Fruit fly (Drosophila melanogaster): Measurements from ENCODE around the gene Dbct.

Dbct gene

dm6 chrX:15085777-15086510, at the start of gene Dbct, which contains the start of gene CG15027:
Gene Dbct (plus strand): TSS chrX:15086125.
Gene CG15027 (minus strand): TSS chrX:15085827.
- TF ChIP-seq usp (GFP tag; optimal IDR thresholded peaks at IDR 0.05), result no peak
- no peak for TF ChIP-seq CG8478 (optimal IDR thresholded peaks at IDR 0.05)
- no peak for TF ChIP-seq EcR (GFP tag; optimal IDR thresholded peaks at IDR 0.05)
- TF ChIP-seq Dll (optimal IDR thresholded peaks at IDR 0.05), result no peak
- TF ChIP-seq psq (optimal IDR thresholded peaks at IDR 0.05), result no peak
- no peak for TF ChIP-seq pan (optimal IDR thresholded peaks at IDR 0.05)

dm6 chrX:15042499-15042898, 43.4 kb upstream of the Dbct start:
- no peak for TF ChIP-seq psq (optimal IDR thresholded peaks at IDR 0.05)
- TF ChIP-seq pan (optimal IDR thresholded peaks at IDR 0.05), result no peak
- no peak for TF ChIP-seq EcR (GFP tag; optimal IDR thresholded peaks at IDR 0.05)
- no peak for TF ChIP-seq CG8478 (optimal IDR thresholded peaks at IDR 0.05)
- no peak for TF ChIP-seq usp (GFP tag; optimal IDR thresholded peaks at IDR 0.05)
- TF ChIP-seq Dll (optimal IDR thresholded peaks at IDR 0.05), result no peak

dm6 chrX:15043013-15043699, 42.8 kb upstream of the Dbct start:
- TF ChIP-seq Dll (optimal IDR thresholded peaks at IDR 0.05) (no peak), psq (optimal IDR thresholded peaks at IDR 0.05) (no peak), EcR (GFP tag; optimal IDR thresholded peaks at IDR 0.05) (no peak), pan (optimal IDR thresholded peaks at IDR 0.05) (no peak)

dm6 chrX:15043700-15044225, 42.2 kb upstream of the Dbct start, which contains the start of gene CG5541:
Gene CG5541 (plus strand): TSS chrX:15044123.
- no peak for TF ChIP-seq usp (GFP tag; optimal IDR thresholded peaks at IDR 0.05)
- TF ChIP-seq pan (optimal IDR thresholded peaks at IDR 0.05), result no peak
- no peak for TF ChIP-seq CG8478 (optimal IDR thresholded peaks at IDR 0.05)
- no peak for TF ChIP-seq psq (optimal IDR thresholded peaks at IDR 0.05)
- TF ChIP-seq EcR (GFP tag; optimal IDR thresholded peaks at IDR 0.05), result no peak
- TF ChIP-seq Dll (optimal IDR thresholded peaks at IDR 0.05), result no peak

DNA sequence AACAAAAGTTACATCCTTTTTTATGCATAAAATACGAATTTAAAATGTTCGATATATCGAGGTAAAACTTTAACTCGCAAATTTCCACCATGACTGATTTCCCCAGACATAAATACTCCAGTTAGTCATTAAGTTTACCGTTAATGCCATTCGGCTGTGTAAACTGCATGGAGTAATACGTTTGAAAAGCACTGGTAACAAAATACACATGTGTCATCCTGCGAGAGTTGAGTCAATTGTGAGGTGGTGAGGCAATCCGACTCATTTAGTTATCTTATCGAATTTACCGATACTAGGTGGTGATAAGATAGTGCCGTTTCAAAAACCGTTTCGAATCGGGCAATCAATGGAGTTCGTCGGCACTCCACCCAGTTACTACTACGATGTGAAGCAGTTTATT, 40.3 kb upstream of the Dbct start:
- TF ChIP-seq EcR (GFP tag; optimal IDR thresholded peaks at IDR 0.05) (no peak), CG8478 (optimal IDR thresholded peaks at IDR 0.05) (no peak), pan (optimal IDR thresholded peaks at IDR 0.05) (no peak), psq (optimal IDR thresholded peaks at IDR 0.05) (no peak), Dll (optimal IDR thresholded peaks at IDR 0.05) (no peak), usp (GFP tag; optimal IDR thresholded peaks at IDR 0.05) (no peak)

DNA sequence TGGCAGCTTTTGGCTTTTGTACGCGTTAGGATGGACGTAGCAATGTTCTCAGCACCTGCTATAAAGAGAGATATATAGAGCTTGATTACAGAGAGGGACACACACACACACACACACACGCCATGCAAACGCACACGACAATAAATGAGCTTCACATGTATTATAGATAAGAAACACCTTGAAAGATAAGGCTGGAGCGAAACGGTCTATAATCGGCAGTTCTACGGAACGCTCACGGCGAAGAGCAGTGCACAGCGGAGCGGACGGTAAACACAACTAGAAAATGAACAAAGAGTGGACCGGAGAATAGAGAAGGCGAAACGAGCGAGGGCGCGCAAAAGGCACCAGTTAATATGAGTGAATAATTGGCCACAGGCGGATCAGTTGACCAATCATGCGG, 37.2 kb upstream of the Dbct start:
- no peak for TF ChIP-seq psq (optimal IDR thresholded peaks at IDR 0.05)
- TF ChIP-seq usp (GFP tag; optimal IDR thresholded peaks at IDR 0.05), result no peak
- no peak for TF ChIP-seq CG8478 (optimal IDR thresholded peaks at IDR 0.05)
- no peak for TF ChIP-seq Dll (optimal IDR thresholded peaks at IDR 0.05)
- TF ChIP-seq EcR (GFP tag; optimal IDR thresholded peaks at IDR 0.05), result no peak
- TF ChIP-seq pan (optimal IDR thresholded peaks at IDR 0.05), result no peak

- TF ChIP-seq usp (GFP tag; optimal IDR thresholded peaks at IDR 0.05) (no peak), Dll (optimal IDR thresholded peaks at IDR 0.05) (no peak), CG8478 (optimal IDR thresholded peaks at IDR 0.05) (no peak), pan (optimal IDR thresholded peaks at IDR 0.05) (no peak), EcR (GFP tag; optimal IDR thresholded peaks at IDR 0.05) (no peak)
Observed at dm6 chrX:15062619-15063018, 23.3 kb upstream of the Dbct start.

DNA sequence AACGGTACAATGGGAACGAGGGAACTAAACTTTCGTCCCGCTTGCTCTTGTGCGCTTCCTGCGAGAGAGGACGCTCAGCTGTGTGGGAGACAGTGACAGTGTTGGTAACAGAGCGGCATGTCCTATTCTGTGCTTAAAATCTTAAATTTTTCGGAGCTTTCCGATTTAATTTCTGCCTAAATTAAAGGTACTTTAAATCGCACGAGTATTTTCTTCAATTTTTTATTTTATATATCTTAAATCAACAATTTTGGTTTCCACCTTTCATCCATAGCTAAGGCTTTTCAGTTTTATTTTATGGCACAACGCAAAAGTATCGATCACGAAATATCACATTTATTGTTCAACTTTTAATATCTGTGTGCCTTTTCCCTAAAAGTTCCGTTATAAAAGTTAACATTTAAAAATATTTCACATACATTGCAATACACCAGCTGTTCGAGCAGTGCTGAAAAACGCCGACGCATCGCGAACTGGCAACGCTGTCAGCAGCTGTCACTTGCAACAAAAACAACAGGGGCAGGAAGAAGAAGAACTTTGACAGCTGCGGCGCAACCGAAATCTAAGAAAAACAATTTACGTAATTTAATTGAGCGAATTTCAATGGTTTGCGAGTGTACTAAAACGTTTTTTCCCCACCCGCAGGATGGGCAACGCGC, 22.4 kb upstream of the Dbct start, which contains the start of the genes hiw and ND-B18:
Gene hiw, minus strand, starts transcription at position 26 of the 659 bp plus-strand sequence.
Gene ND-B18, plus strand, starts transcription at position 330 of the 659 bp plus-strand sequence.
- TF ChIP-seq CG8478 (optimal IDR thresholded peaks at IDR 0.05), result no peak
- TF ChIP-seq pan (optimal IDR thresholded peaks at IDR 0.05), result no peak
- no peak for TF ChIP-seq usp (GFP tag; optimal IDR thresholded peaks at IDR 0.05)
- no peak for TF ChIP-seq Dll (optimal IDR thresholded peaks at IDR 0.05)
- TF ChIP-seq psq (optimal IDR thresholded peaks at IDR 0.05), result no peak
- no peak for TF ChIP-seq EcR (GFP tag; optimal IDR thresholded peaks at IDR 0.05)

dm6 chrX:15066374-15067057, 19.4 kb upstream of the Dbct start, which contains the start of the genes opm and dob:
Gene opm (minus strand): TSS chrX:15066432.
Gene dob (plus strand): TSS chrX:15067007.
- no peak for TF ChIP-seq pan (optimal IDR thresholded peaks at IDR 0.05)
- no peak for TF ChIP-seq Dll (optimal IDR thresholded peaks at IDR 0.05)
- TF ChIP-seq EcR (GFP tag; optimal IDR thresholded peaks at IDR 0.05), result no peak
- TF ChIP-seq usp (GFP tag; optimal IDR thresholded peaks at IDR 0.05), result no peak
- TF ChIP-seq CG8478 (optimal IDR thresholded peaks at IDR 0.05), result no peak
- no peak for TF ChIP-seq psq (optimal IDR thresholded peaks at IDR 0.05)

DNA sequence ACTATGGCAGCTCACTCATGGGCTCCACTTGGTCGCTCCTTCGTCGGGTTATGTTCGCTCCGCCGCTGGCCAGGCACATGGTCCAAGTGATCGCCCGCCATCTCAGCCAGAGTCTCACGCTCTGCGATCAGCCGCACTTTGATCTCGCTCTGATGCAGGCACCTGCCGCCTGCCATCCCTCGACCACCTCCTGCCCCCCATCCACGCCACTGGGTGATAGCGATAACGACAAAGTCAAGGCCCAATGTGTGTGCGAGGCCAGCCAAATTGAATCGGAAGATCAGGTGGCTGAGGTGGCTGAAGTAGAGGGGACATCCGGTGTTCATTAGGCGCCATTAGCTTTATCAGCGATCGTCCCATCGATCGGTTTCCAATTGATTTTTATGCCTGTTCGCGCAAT, 17.4 kb upstream of the Dbct start:
- no peak for TF ChIP-seq EcR (GFP tag; optimal IDR thresholded peaks at IDR 0.05)
- TF ChIP-seq CG8478 (optimal IDR thresholded peaks at IDR 0.05), result no peak
- TF ChIP-seq pan (optimal IDR thresholded peaks at IDR 0.05), result no peak
- TF ChIP-seq Dll (optimal IDR thresholded peaks at IDR 0.05), result no peak
- TF ChIP-seq usp (GFP tag; optimal IDR thresholded peaks at IDR 0.05), result no peak
- no peak for TF ChIP-seq psq (optimal IDR thresholded peaks at IDR 0.05)

dm6 chrX:15069417-15069896, 16.5 kb upstream of the Dbct start:
- TF ChIP-seq CG8478 (optimal IDR thresholded peaks at IDR 0.05) (no peak), Dll (optimal IDR thresholded peaks at IDR 0.05) (no peak), EcR (GFP tag; optimal IDR thresholded peaks at IDR 0.05) (no peak), usp (GFP tag; optimal IDR thresholded peaks at IDR 0.05) (no peak), psq (optimal IDR thresholded peaks at IDR 0.05) (no peak), pan (optimal IDR thresholded peaks at IDR 0.05) (no peak)
